Fruit fly (Drosophila melanogaster): ENCODE results near the gene chif.
A peak's percentile ranks its signal among the peaks of the same experiment; 100 is the strongest.

The chif gene

DNA sequence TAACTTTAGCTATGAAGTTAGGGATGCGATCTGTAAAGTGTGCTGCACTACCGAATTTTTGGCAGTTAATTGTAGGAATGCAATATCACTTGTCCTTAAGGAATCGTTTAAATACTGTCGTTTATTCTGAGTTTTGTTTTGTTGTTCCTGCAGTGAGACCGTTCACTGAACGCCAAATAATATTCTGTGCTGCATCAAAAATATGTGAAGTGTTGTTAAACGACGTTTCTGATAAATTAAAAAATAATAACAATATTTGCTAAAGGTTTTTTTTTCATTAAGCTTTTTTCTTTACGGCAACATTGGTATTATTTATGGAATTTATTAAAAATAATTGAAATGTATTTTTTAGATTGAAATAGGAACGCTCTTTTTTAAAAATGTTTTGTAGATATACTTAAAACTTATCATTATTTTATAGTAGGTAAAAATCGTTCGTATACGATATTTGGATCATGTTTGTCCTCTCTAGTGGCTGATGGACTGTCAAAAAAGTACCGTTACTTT is 49.6 kb downstream of the chif start, which contains the start of gene GMF (continued):
- TF ChIP-seq CG8319 (GFP tag; optimal IDR thresholded peaks at IDR 0.05): no peak
- TF ChIP-seq acj6 (GFP tag; optimal IDR thresholded peaks at IDR 0.05): no peak
- TF ChIP-seq Met (GFP tag; optimal IDR thresholded peaks at IDR 0.05): no peak
- no peak for TF ChIP-seq svp (GFP tag)
- no peak for TF ChIP-seq CG3032 (tag; optimal IDR thresholded peaks at IDR 0.05)
- TF ChIP-seq esn (GFP tag; optimal IDR thresholded peaks at IDR 0.05): peak; percentile 55
- no peak for TF ChIP-seq CG3919 (GFP tag; optimal IDR thresholded peaks at IDR 0.05)
- no peak for TF ChIP-seq fd59A (GFP tag; optimal IDR thresholded peaks at IDR 0.05)
- TF ChIP-seq Eip75B (GFP tag; optimal IDR thresholded peaks at IDR 0.05): no peak
- TF ChIP-seq pdm3 (GFP tag; optimal IDR thresholded peaks at IDR 0.05): no peak
- TF ChIP-seq CG11762 (GFP tag; optimal IDR thresholded peaks at IDR 0.05; ENCODE audit: insufficient read depth): no peak
- no peak for TF ChIP-seq Ets96B (tag; optimal IDR thresholded peaks at IDR 0.05)

DNA sequence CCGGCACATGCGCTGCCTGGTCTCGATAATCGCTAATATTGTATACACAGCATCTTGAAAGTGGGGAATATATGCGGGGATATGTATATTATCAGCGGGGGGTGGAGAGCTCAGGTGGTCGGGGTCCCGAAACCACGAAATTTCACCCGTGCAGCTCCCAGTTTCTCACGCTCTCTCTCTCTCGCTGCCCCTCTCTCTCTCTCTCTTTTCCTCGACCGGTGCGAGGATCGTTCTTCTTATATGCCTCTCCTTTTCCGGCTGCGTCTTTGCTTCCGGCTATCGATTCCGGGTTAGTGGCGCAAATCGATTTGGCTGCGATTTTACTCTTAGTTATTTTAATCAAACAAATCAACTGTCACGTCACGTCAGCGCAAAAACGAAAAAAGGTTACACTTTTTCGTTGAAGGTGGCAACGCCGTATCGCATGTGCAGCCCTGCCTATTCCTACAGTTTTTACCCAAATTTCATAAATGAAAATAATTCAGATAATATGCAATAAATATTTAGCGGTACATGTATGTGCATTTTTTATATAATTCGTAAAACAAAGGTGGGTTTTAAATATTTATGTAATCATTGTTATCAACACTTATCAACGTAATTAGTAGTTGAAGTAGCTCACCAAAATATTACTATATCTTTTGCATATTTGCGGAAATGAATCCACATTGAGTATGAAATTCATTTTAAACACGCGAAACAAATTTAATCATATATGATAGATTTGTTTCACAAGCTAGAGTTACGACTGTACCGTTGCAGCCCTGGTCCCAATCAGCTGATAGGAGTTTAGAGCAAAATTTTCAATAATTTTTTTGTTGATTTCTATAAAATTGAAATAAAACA is 52.7 kb downstream of the chif start, which contains the start of the genes heix and CG17328:
TSS of gene heix (minus strand) at position 393 of the 846 bp plus-strand sequence.
TSS of gene CG17328 (plus strand) at position 478 of the 846 bp plus-strand sequence.
- TF ChIP-seq CG15336 (GFP tag; IDR thresholded peaks at IDR 0.05): peak; percentile 44
- TF ChIP-seq eg (GFP tag; IDR thresholded peaks at IDR 0.05): no peak
- TF ChIP-seq CG4318 (GFP tag; optimal IDR thresholded peaks at IDR 0.05): no peak
- peak; percentile 47 for TF ChIP-seq Eip93F (GFP tag; optimal IDR thresholded peaks at IDR 0.05)
- TF ChIP-seq CG8632 (GFP tag; optimal IDR thresholded peaks at IDR 0.05): peak; percentile 54
- peak; percentile 44 for TF ChIP-seq fd59A (GFP tag; optimal IDR thresholded peaks at IDR 0.05)
- no peak for TF ChIP-seq net (GFP tag; optimal IDR thresholded peaks at IDR 0.05)
- TF ChIP-seq pdm3 (GFP tag; optimal IDR thresholded peaks at IDR 0.05): no peak
- peak; percentile 83 for TF ChIP-seq achi (GFP tag; optimal IDR thresholded peaks at IDR 0.05)
- TF ChIP-seq Ets21C (GFP tag; optimal IDR thresholded peaks at IDR 0.05): peak; percentile 74
- no peak for TF ChIP-seq CG11294 (GFP tag; IDR thresholded peaks at IDR 0.05)
- TF ChIP-seq CG11762 (GFP tag; optimal IDR thresholded peaks at IDR 0.05; ENCODE audit: insufficient read depth): peak; percentile 63
- peak; percentile 82 for TF ChIP-seq acj6 (GFP tag; optimal IDR thresholded peaks at IDR 0.05)
- peak; percentile 75 for TF ChIP-seq topi (GFP tag; optimal IDR thresholded peaks at IDR 0.05)
- peak; percentile 79 for TF ChIP-seq Eip75B (GFP tag; optimal IDR thresholded peaks at IDR 0.05)
- TF ChIP-seq Hr38 (GFP tag; optimal IDR thresholded peaks at IDR 0.05): no peak
- no peak for TF ChIP-seq fd85E (GFP tag; optimal IDR thresholded peaks at IDR 0.05)
- TF ChIP-seq CG11902 (GFP tag; optimal IDR thresholded peaks at IDR 0.05): peak; percentile 74
- no peak for TF ChIP-seq CG8119 (GFP tag; IDR thresholded peaks at IDR 0.05)
- no peak for TF ChIP-seq CG9139 (GFP tag; optimal IDR thresholded peaks at IDR 0.05)
- TF ChIP-seq CG34406 (GFP tag; optimal IDR thresholded peaks at IDR 0.05): peak; percentile 66
- peak; percentile 76 for TF ChIP-seq cyc (GFP tag; optimal IDR thresholded peaks at IDR 0.05)
- TF ChIP-seq spab (GFP tag; optimal IDR thresholded peaks at IDR 0.05): no peak
- peak; percentile 70 for TF ChIP-seq Sox15 (GFP tag; optimal IDR thresholded peaks at IDR 0.05)
- TF ChIP-seq CG6792 (GFP tag; optimal IDR thresholded peaks at IDR 0.05): peak; percentile 56
- no peak for TF ChIP-seq CG6276 (GFP tag; optimal IDR thresholded peaks at IDR 0.05)
- TF ChIP-seq Hr4 (GFP tag; optimal IDR thresholded peaks at IDR 0.05): peak; percentile 86
- peak; percentile 81 for TF ChIP-seq CG31627 (GFP tag; optimal IDR thresholded peaks at IDR 0.05)
- peak; percentile 61 for TF ChIP-seq CG6854 (GFP tag; optimal IDR thresholded peaks at IDR 0.05)
- TF ChIP-seq Blimp-1 (GFP tag; optimal IDR thresholded peaks at IDR 0.05): peak; percentile 28
- TF ChIP-seq CG7368 (GFP tag; optimal IDR thresholded peaks at IDR 0.05): peak; percentile 52
- no peak for TF ChIP-seq CG32006 (GFP tag; optimal IDR thresholded peaks at IDR 0.05)
- no peak; the same call in 1 of the 3 replicates for TF ChIP-seq CG6163 (GFP tag; IDR thresholded peaks at IDR 0.05)
- TF ChIP-seq Gug (GFP tag; IDR thresholded peaks at IDR 0.05): peak; percentile 51; the same call in 1 of the 2 replicates
- TF ChIP-seq CG16779 (tag; optimal IDR thresholded peaks at IDR 0.05): no peak
- no peak for TF ChIP-seq Sox102F (GFP tag; optimal IDR thresholded peaks at IDR 0.05)
- peak; percentile 63 to 72 for TF ChIP-seq salr (GFP tag; optimal IDR thresholded peaks at IDR 0.05)
- TF ChIP-seq dac (GFP tag; optimal IDR thresholded peaks at IDR 0.05): peak; percentile 42
- TF ChIP-seq CG8319 (GFP tag; optimal IDR thresholded peaks at IDR 0.05): peak; percentile 56
- TF ChIP-seq lz (GFP tag; optimal IDR thresholded peaks at IDR 0.05): peak; percentile 78
- TF ChIP-seq Eip78C (GFP tag): peak; percentile 91
- TF ChIP-seq Ets96B (tag; optimal IDR thresholded peaks at IDR 0.05): peak; percentile 61
- peak; percentile 77 for TF ChIP-seq Met (GFP tag; optimal IDR thresholded peaks at IDR 0.05)
